Fruit fly (Drosophila melanogaster) whole organism, embryonic: Measurements from ENCODE around the gene Rbp1-like.

Source experiments
- ATbp ChIP-seq: fragments of 200-800 bp; sonication (Bioruptor generic); optimal IDR thresholded peaks from 2 replicates; lab custom pipeline; 2017; ENCODE audit warnings: missing biosample characterization, mild to moderate bottlenecking, missing genetic modification characterization, missing genetic modification reagents
- Awh ChIP-seq: fragments of 200-800 bp; sonication (Bioruptor generic); IDR thresholded peaks from 2 replicates; pipeline ENCODE4, ENCODE4 v1.3.6; 2022; ENCODE audit warnings: missing biosample characterization, missing genetic modification characterization
- Bgb ChIP-seq: fragments of 200-800 bp; sonication (Bioruptor generic); IDR thresholded peaks from 2 replicates; pipeline ENCODE4 v1.3.6; 2022; ENCODE audit warnings: missing biosample characterization, missing genetic modification characterization; ENCODE audit not compliant: partially characterized antibody
- CG11093 ChIP-seq: fragments of 200-800 bp; sonication (Bioruptor generic); IDR thresholded peaks from 3 replicates; pipeline ENCODE4 v1.3.6; 2022; ENCODE audit warnings: missing biosample characterization, missing genetic modification characterization
- CG11560 ChIP-seq: fragments of 200-800 bp; sonication (Bioruptor generic); IDR thresholded peaks from 3 replicates; pipeline ENCODE4 v1.3.6; 2022; ENCODE audit warnings: missing biosample characterization, missing genetic modification characterization
- CG12155 ChIP-seq: fragments of 200-800 bp; sonication (Bioruptor generic); optimal IDR thresholded peaks from 3 replicates; lab custom pipeline; 2016; ENCODE audit warnings: missing biosample characterization, missing genetic modification characterization
- CG12744 ChIP-seq: fragments of 200-800 bp; sonication (Bioruptor generic); optimal IDR thresholded peaks from 2 replicates; lab custom pipeline; 2016; ENCODE audit warnings: missing biosample characterization, missing genetic modification characterization
- CG1603 ChIP-seq: fragments of 200-800 bp; sonication (Bioruptor generic); optimal IDR thresholded peaks from 2 replicates; lab custom pipeline; 2019; ENCODE audit warnings: missing biosample characterization, mild to moderate bottlenecking, missing genetic modification characterization, moderate library complexity
- CG16813 ChIP-seq: fragments of 200-800 bp; sonication (Bioruptor generic); IDR thresholded peaks from 3 replicates; pipeline ENCODE4 v1.3.6; 2022; ENCODE audit warnings: missing biosample characterization, missing genetic modification characterization; ENCODE audit not compliant: partially characterized antibody
- CG17385 ChIP-seq: fragments of 200-800 bp; sonication (Bioruptor generic); optimal IDR thresholded peaks from 3 replicates; lab custom pipeline; 2018; ENCODE audit warnings: missing biosample characterization, mild to moderate bottlenecking, missing genetic modification characterization
- CG17802 ChIP-seq: fragments of 200-800 bp; sonication (Bioruptor generic); optimal IDR thresholded peaks from 2 replicates; lab custom pipeline; 2018; ENCODE audit warnings: missing biosample characterization, mild to moderate bottlenecking, missing genetic modification characterization, moderate library complexity
- CG1832 ChIP-seq: fragments of 200-800 bp; sonication (Bioruptor generic); optimal IDR thresholded peaks from 2 replicates; lab custom pipeline; 2017; ENCODE audit warnings: missing biosample characterization, mild to moderate bottlenecking, missing genetic modification characterization, inconsistent platforms
- CG4328 ChIP-seq: fragments of 200-800 bp; sonication (Bioruptor generic); optimal IDR thresholded peaks from 3 replicates; lab custom pipeline; 2017; ENCODE audit warnings: missing biosample characterization, missing genetic modification reagents, missing genetic modification characterization
- CG6683 ChIP-seq: fragments of 200-800 bp; sonication (Bioruptor generic); optimal IDR thresholded peaks from 2 replicates; lab custom pipeline; 2017; ENCODE audit warnings: missing biosample characterization, mild to moderate bottlenecking, missing genetic modification characterization, missing genetic modification reagents
- CG6765 ChIP-seq: fragments of 200-800 bp; sonication (Bioruptor generic); optimal IDR thresholded peaks from 3 replicates; lab custom pipeline; 2017; ENCODE audit warnings: missing biosample characterization, mild to moderate bottlenecking, missing genetic modification characterization
- CG7271 ChIP-seq: fragments of 200-800 bp; sonication (Bioruptor generic); optimal IDR thresholded peaks from 2 replicates; lab custom pipeline; 2018; ENCODE audit warnings: missing biosample characterization, mild to moderate bottlenecking, missing genetic modification characterization, moderate library complexity
- CG7987 ChIP-seq: fragments of 200-800 bp; sonication (Bioruptor generic); optimal IDR thresholded peaks from 2 replicates; lab custom pipeline; 2018; ENCODE audit warnings: missing biosample characterization, mild to moderate bottlenecking, missing genetic modification characterization, moderate library complexity
- CG8281 ChIP-seq: fragments of 200-800 bp; sonication (Bioruptor generic); optimal IDR thresholded peaks from 2 replicates; lab custom pipeline; 2018; ENCODE audit warnings: missing biosample characterization, mild to moderate bottlenecking, missing genetic modification characterization, moderate library complexity
- Dad ChIP-seq: fragments of 200-800 bp; sonication (Bioruptor generic); optimal IDR thresholded peaks from 3 replicates; lab custom pipeline; 2016; ENCODE audit warnings: missing biosample characterization, missing genetic modification characterization
- E2f2 ChIP-seq: fragments of 200-800 bp; sonication (Bioruptor generic); IDR thresholded peaks from 2 replicates; pipeline ENCODE4 v1.3.6; 2022; ENCODE audit warnings: missing biosample characterization, missing genetic modification characterization
- Ets97D ChIP-seq: fragments of 200-800 bp; sonication (Bioruptor generic); optimal IDR thresholded peaks from 3 replicates; lab custom pipeline; 2016; ENCODE audit warnings: missing biosample characterization, missing genetic modification characterization
- Fer3 ChIP-seq: fragments of 200-800 bp; sonication (Bioruptor generic); optimal IDR thresholded peaks from 2 replicates; lab custom pipeline; 2018; ENCODE audit warnings: missing biosample characterization, mild to moderate bottlenecking, missing genetic modification characterization, moderate library complexity
- HLH4C ChIP-seq: fragments of 200-800 bp; sonication (Bioruptor generic); IDR thresholded peaks from 3 replicates; pipeline ENCODE4 v1.3.6; 2022; ENCODE audit warnings: missing biosample characterization, missing genetic modification characterization; ENCODE audit not compliant: partially characterized antibody
- Med ChIP-seq: fragments of 200-800 bp; sonication (Bioruptor generic); peaks from one replicate; lab custom pipeline; 2016; ENCODE audit warnings: missing biosample characterization, missing genetic modification characterization, mild to moderate bottlenecking, inconsistent platforms, moderate library complexity
- Mrtf ChIP-seq: fragments of 200-800 bp; sonication (Bioruptor generic); IDR thresholded peaks from 3 replicates; pipeline ENCODE4 v1.3.6; 2022; ENCODE audit warnings: missing biosample characterization, missing genetic modification characterization
- NFAT ChIP-seq: fragments of 200-800 bp; sonication (Bioruptor generic); IDR thresholded peaks from 2 replicates; pipeline ENCODE4 v1.3.6; 2022; ENCODE audit warnings: missing biosample characterization, missing genetic modification characterization
- Nf-YB ChIP-seq: fragments of 200-800 bp; sonication (Bioruptor generic); optimal IDR thresholded peaks from 3 replicates; lab custom pipeline; 2019; ENCODE audit warnings: missing biosample characterization, mild to moderate bottlenecking, missing genetic modification characterization, moderate library complexity
- Poxn ChIP-seq: fragments of 200-800 bp; sonication (Bioruptor generic); IDR thresholded peaks from 2 replicates; pipeline ENCODE4 v1.3.6; 2022; ENCODE audit warnings: missing biosample characterization, missing genetic modification characterization
- Usf ChIP-seq: fragments of 200-800 bp; sonication (Bioruptor generic); optimal IDR thresholded peaks from 2 replicates; lab custom pipeline; 2017; ENCODE audit warnings: missing genotype, missing biosample characterization, missing genetic modification characterization
- ase ChIP-seq: fragments of 200-800 bp; sonication (Bioruptor generic); IDR thresholded peaks from 3 replicates; pipeline ENCODE4 v1.3.6; 2022; ENCODE audit warnings: missing biosample characterization, missing genetic modification characterization
- caup ChIP-seq: fragments of 200-800 bp; sonication (Bioruptor generic); optimal IDR thresholded peaks from 3 replicates; lab custom pipeline; 2017; ENCODE audit warnings: missing biosample characterization, mild to moderate bottlenecking, missing genetic modification characterization, moderate library complexity; ENCODE audit not compliant: severe bottlenecking
- chinmo ChIP-seq: fragments of 200-800 bp; sonication (Bioruptor generic); IDR thresholded peaks from 4 replicates; pipeline ENCODE4 v1.3.6; 2022; ENCODE audit warnings: missing biosample characterization, missing genetic modification characterization; ENCODE audit not compliant: partially characterized antibody
- corto ChIP-seq: fragments of 200-800 bp; sonication (Bioruptor generic); optimal IDR thresholded peaks from 2 replicates; lab custom pipeline; 2016; ENCODE audit warnings: missing biosample characterization, mild to moderate bottlenecking, missing genetic modification characterization, moderate library complexity
- crp ChIP-seq, 2 experiments: fragments of 200-800 bp; sonication (Bioruptor generic); optimal IDR thresholded peaks; 2 replicates in 1 of 2; 3 replicates in 1 of 2; lab custom pipeline; 2017; ENCODE audit warnings: missing biosample characterization in 2 of 2, missing genetic modification characterization in 2 of 2, mild to moderate bottlenecking in 1 of 2, moderate library complexity in 1 of 2
- dm ChIP-seq: fragments of 200-800 bp; sonication (Bioruptor generic); optimal IDR thresholded peaks from 3 replicates; lab custom pipeline; 2016; ENCODE audit warnings: missing biosample characterization, missing genetic modification characterization
- eve ChIP-seq, 2 experiments: fragments of >200 bp; optimal IDR thresholded peaks; 2 replicates each; lab custom pipeline; 2017; ENCODE audit warnings: missing biosample characterization in 2 of 2, missing genetic modification characterization in 2 of 2
- fd64A ChIP-seq: fragments of 200-800 bp; sonication (Bioruptor generic); optimal IDR thresholded peaks from 3 replicates; lab custom pipeline; 2018; ENCODE audit warnings: missing biosample characterization, mild to moderate bottlenecking, missing genetic modification characterization
- gfzf ChIP-seq: fragments of 200-800 bp; sonication (Bioruptor generic); optimal IDR thresholded peaks from 2 replicates; lab custom pipeline; 2016; ENCODE audit warnings: missing biosample characterization, mild to moderate bottlenecking, missing genetic modification characterization, moderate library complexity
- grau ChIP-seq: fragments of 200-800 bp; optimal IDR thresholded peaks from 3 replicates; lab custom pipeline; 2019; ENCODE audit warnings: missing biosample characterization, mild to moderate bottlenecking, missing genetic modification characterization, moderate library complexity
- gt ChIP-seq: fragments of 200-800 bp; sonication (Bioruptor generic); IDR thresholded peaks from 2 replicates; pipeline ENCODE4 v1.3.6; 2022; ENCODE audit warnings: missing biosample characterization, missing genetic modification characterization
- ken ChIP-seq: fragments of 200-800 bp; sonication (Bioruptor generic); IDR thresholded peaks from 3 replicates; pipeline ENCODE4 v1.3.6; 2022; ENCODE audit warnings: missing biosample characterization, missing genetic modification characterization
- lab ChIP-seq: fragments of 200-800 bp; sonication (Bioruptor generic); optimal IDR thresholded peaks from 3 replicates; lab custom pipeline; 2017; ENCODE audit warnings: missing biosample characterization, missing genetic modification characterization, mild to moderate bottlenecking, moderate library complexity, missing genetic modification reagents
- phol ChIP-seq: fragments of 200-800 bp; sonication (Bioruptor generic); optimal IDR thresholded peaks from 3 replicates; lab custom pipeline; 2018; ENCODE audit warnings: missing biosample characterization, mild to moderate bottlenecking, missing genetic modification characterization, moderate library complexity
- ro ChIP-seq: fragments of 200-800 bp; sonication (Bioruptor generic); IDR thresholded peaks from 2 replicates; pipeline ENCODE4 v1.3.6; 2022; ENCODE audit warnings: missing biosample characterization, missing genetic modification characterization
- scrt ChIP-seq: fragments of 200-800 bp; sonication (Bioruptor generic); optimal IDR thresholded peaks from 2 replicates; lab custom pipeline; 2018; ENCODE audit warnings: missing biosample characterization, mild to moderate bottlenecking, missing genetic modification characterization, moderate library complexity
- slbo ChIP-seq: fragments of 200-800 bp; sonication (Bioruptor generic); IDR thresholded peaks from 2 replicates; pipeline ENCODE4 v1.3.6; 2022; ENCODE audit warnings: missing biosample characterization, missing genetic modification characterization
- so ChIP-seq: fragments of 200-800 bp; sonication (Bioruptor generic); IDR thresholded peaks from 3 replicates; pipeline ENCODE4 v1.3.6; 2022; ENCODE audit warnings: missing biosample characterization, missing genetic modification characterization
- ssp ChIP-seq: fragments of 200-800 bp; sonication (Bioruptor generic); IDR thresholded peaks from 2 replicates; pipeline ENCODE4 v1.3.6; 2022; ENCODE audit warnings: missing biosample characterization, missing genetic modification characterization
- tap ChIP-seq: fragments of 200-800 bp; optimal IDR thresholded peaks from 3 replicates; lab custom pipeline; 2019; ENCODE audit warnings: missing biosample characterization, mild to moderate bottlenecking, missing genetic modification characterization, moderate library complexity

The Rbp1-like gene

dm6 chrX:13384583-13385342 lies at the start of gene Rbp1-like, which contains the start of gene Tim9a:
Gene Rbp1-like (minus strand): TSS chrX:13384877.
Gene Tim9a (plus strand): TSS chrX:13385210.
- TF ChIP-seq NFAT (GFP tag; lab: Robert Waterston, UW) (no peak), ase (GFP tag; lab: Robert Waterston, UW) (no peak), crp (GFP tag; optimal IDR thresholded peaks at IDR 0.05; lab: Kevin White, UChicago) (peak in 1 of 2 experiments; percentile 81), corto (no peak), Dad (no peak), CG6683 (GFP tag; lab: Kevin White, UChicago) (no peak), CG12155 (GFP tag; lab: Kevin White, UChicago) (peak; percentile 54), CG6765 (no peak), Usf (GFP tag; lab: Kevin White, UChicago) (no peak), tap (tag; lab: Kevin White, UChicago) (no peak), Fer3 (tag; lab: Kevin White, UChicago) (peak; percentile 17), Mrtf (GFP tag; lab: Robert Waterston, UW) (no peak), Awh (GFP tag; lab: Robert Waterston, UW) (no peak), CG16813 (GFP tag; lab: Robert Waterston, UW) (peak; percentile 81), E2f2 (GFP tag; lab: Robert Waterston, UW) (peak; percentile 57), slbo (GFP tag; lab: Robert Waterston, UW) (peak; percentile 48), ro (no peak), phol (tag; lab: Kevin White, UChicago) (peak; percentile 99), CG4328 (peak; percentile 22), chinmo (GFP tag; lab: Robert Waterston, UW) (no peak), dm (no peak), Bgb (peak; percentile 58; the same call in 1 of the 2 replicates), CG17385 (GFP tag; lab: Kevin White, UChicago) (peak; percentile 32), grau (tag; lab: Kevin White, UChicago) (peak; percentile 54), CG11560 (tag; lab: Robert Waterston, UW) (no peak), CG7271 (peak; percentile 36), gt (GFP tag; lab: Robert Waterston, UW) (no peak), CG17802 (tag; lab: Kevin White, UChicago) (no peak), CG8281 (tag; lab: Kevin White, UChicago) (no peak), CG1832 (GFP tag; lab: Kevin White, UChicago) (no peak), ATbp (GFP tag; lab: Kevin White, UChicago) (no peak), gfzf (GFP tag; lab: Kevin White, UChicago) (no peak), CG1603 (tag; lab: Kevin White, UChicago) (peak; percentile 16), Ets97D (GFP tag; lab: Kevin White, UChicago) (peak; percentile 36), ssp (GFP tag; lab: Robert Waterston, UW) (peak; percentile 42; the same call in 1 of the 2 replicates), Med (peak; percentile 79), scrt (no peak), HLH4C (GFP tag; lab: Robert Waterston, UW) (peak; percentile 72), so (GFP tag; lab: Robert Waterston, UW) (no peak), Poxn (GFP tag; lab: Robert Waterston, UW) (no peak), eve (GFP tag; optimal IDR thresholded peaks at IDR 0.05; lab: Kevin White, UChicago) (peak in 1 of 2 experiments; percentile 79), CG12744 (no peak), Nf-YB (peak; percentile 41), CG7987 (GFP tag; lab: Kevin White, UChicago) (peak; percentile 13), ken (GFP tag; lab: Robert Waterston, UW) (no peak), caup (peak; percentile 37), lab (GFP tag; lab: Kevin White, UChicago) (peak; percentile 52), CG11093 (no peak), fd64A (GFP tag; lab: Kevin White, UChicago) (no peak)
